Fruit fly (Drosophila melanogaster) whole organism, embryonic: ENCODE data around the gene Pgant2.

Experiments
- CG1024 ChIP-seq: fragments of 200-800 bp; sonication (Bioruptor generic); IDR thresholded peaks from 2 replicates; pipeline ENCODE4 v1.3.6; 2022; ENCODE audit warnings: missing biosample characterization, missing genetic modification characterization
- CG12219 ChIP-seq: fragments of 200-800 bp; sonication (Bioruptor generic); optimal IDR thresholded peaks from 3 replicates; lab custom pipeline; 2018; ENCODE audit warnings: missing biosample characterization, mild to moderate bottlenecking, missing genetic modification characterization
- CG32772 ChIP-seq: fragments of 200-800 bp; sonication (Bioruptor generic); IDR thresholded peaks from 2 replicates; pipeline ENCODE4 v1.3.6; 2022; ENCODE audit warnings: missing biosample characterization, missing genetic modification characterization

DNA sequence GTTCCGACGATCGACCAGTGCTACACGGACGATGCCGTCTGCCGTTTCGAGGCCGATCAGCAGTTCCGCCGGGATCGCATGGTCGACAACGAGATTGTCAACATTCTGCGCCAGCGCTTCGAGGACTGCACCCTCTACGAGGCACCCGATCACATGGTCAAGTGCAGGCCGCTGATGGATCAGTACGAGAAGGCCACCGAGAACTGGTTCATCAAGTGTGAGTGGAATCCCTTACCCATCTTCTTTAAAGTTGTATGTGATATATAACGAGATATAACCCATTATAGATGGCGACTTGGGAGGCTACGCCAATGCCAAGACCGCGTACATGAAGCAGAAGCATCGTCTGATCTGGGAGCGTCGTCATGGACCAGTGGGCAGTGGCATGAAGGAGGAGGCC lies 40.3 kb upstream of the Pgant2 start:
- TF ChIP-seq CG32772 (no peak), CG1024 (GFP tag; lab: Robert Waterston, UW) (no peak), CG12219 (GFP tag; lab: Kevin White, UChicago) (no peak)
